Fruit fly (Drosophila melanogaster): ENCODE results near the gene CG32284.

Gene CG32284

DNA sequence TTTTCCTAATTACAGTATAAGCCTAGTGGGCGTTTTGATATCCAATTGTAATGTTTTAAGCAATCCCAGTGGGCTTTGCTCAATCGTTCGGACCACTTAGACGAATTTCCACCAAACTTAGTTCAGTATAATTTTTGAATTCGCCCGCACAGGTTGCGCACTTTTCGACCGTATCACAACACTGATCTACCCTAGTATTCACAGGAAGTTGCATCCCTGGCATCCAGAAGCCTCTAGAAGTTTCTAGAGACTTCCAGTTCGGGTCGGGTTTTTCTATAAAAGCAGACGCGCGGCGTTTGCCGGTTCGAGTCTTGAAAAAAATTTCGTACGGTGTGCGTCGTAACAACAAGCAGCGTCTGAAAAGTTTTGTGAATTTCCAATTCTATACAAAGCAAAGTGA is 6.4 kb downstream of the CG32284 start, which contains the start of gene Hsp83 (continued):
- peak; percentile 83 for TF ChIP-seq az2 (GFP tag; optimal IDR thresholded peaks at IDR 0.05)
- TF ChIP-seq nau (GFP tag; optimal IDR thresholded peaks at IDR 0.05): peak; percentile 99
- peak; percentile 92 for TF ChIP-seq CG34422 (GFP tag; IDR thresholded peaks at IDR 0.05)
- peak; percentile 87 for TF ChIP-seq E2f1 (GFP tag; IDR thresholded peaks at IDR 0.05)
- TF ChIP-seq sqz (GFP tag; optimal IDR thresholded peaks at IDR 0.05): peak; percentile 98
- peak; percentile 94 for TF ChIP-seq CG13624 (GFP tag; optimal IDR thresholded peaks at IDR 0.05)
- peak; percentile 78; the same call in 1 of the 2 replicates for TF ChIP-seq toy (GFP tag; IDR thresholded peaks at IDR 0.05)
- TF ChIP-seq mam (GFP tag; optimal IDR thresholded peaks at IDR 0.05): peak; percentile 79
- TF ChIP-seq luna (GFP tag; optimal IDR thresholded peaks at IDR 0.05): peak; percentile 91
- peak; percentile 93 for TF ChIP-seq CG14965 (GFP tag; optimal IDR thresholded peaks at IDR 0.05; ENCODE audit: borderline replicate concordance)
- peak; percentile 95 for TF ChIP-seq CG33557 (GFP tag; optimal IDR thresholded peaks at IDR 0.05)
- TF ChIP-seq CG16813 (GFP tag; IDR thresholded peaks at IDR 0.05; ENCODE audit: partially characterized antibody): no peak
- peak; percentile 76 for TF ChIP-seq pzg (GFP tag; optimal IDR thresholded peaks at IDR 0.05)
- peak; percentile 95 for TF ChIP-seq CG1603 (tag; optimal IDR thresholded peaks at IDR 0.05)
- peak; percentile 97 for TF ChIP-seq zfh1 (GFP tag; IDR thresholded peaks at IDR 0.05)
- peak; percentile 38; the same call in 1 of the 2 replicates for TF ChIP-seq CG42726 (GFP tag; IDR thresholded peaks at IDR 0.05; ENCODE audit: partially characterized antibody)
- TF ChIP-seq grn (GFP tag; optimal IDR thresholded peaks at IDR 0.05): peak; percentile 81
- TF ChIP-seq NC2α (GFP tag; optimal IDR thresholded peaks at IDR 0.05): peak; percentile 93
- peak; percentile 99 for TF ChIP-seq kni (GFP tag; optimal IDR thresholded peaks at IDR 0.05)
- peak; percentile 92 for TF ChIP-seq oc (tag; optimal IDR thresholded peaks at IDR 0.05)
- TF ChIP-seq dpn (GFP tag; optimal IDR thresholded peaks at IDR 0.05): peak; percentile 85 to 94
- peak; percentile 94 for TF ChIP-seq CG5953 (GFP tag; IDR thresholded peaks at IDR 0.05)
- TF ChIP-seq tx (GFP tag; optimal IDR thresholded peaks at IDR 0.05): peak; percentile 81
- TF ChIP-seq stwl (tag; optimal IDR thresholded peaks at IDR 0.05): peak; percentile 85
- peak; percentile 90 for TF ChIP-seq CG16863 (GFP tag; optimal IDR thresholded peaks at IDR 0.05)
- peak; percentile 78 for TF ChIP-seq psq (GFP tag; optimal IDR thresholded peaks at IDR 0.05)
- peak; percentile 6 for TF ChIP-seq pita (GFP tag; optimal IDR thresholded peaks at IDR 0.05)
- TF ChIP-seq CG18476 (GFP tag; optimal IDR thresholded peaks at IDR 0.05): peak; percentile 83
- TF ChIP-seq CG3065 (GFP tag; optimal IDR thresholded peaks at IDR 0.05): peak; percentile 94
- TF ChIP-seq pnt (GFP tag; optimal IDR thresholded peaks at IDR 0.05): peak; percentile 30
- peak; percentile 97 for TF ChIP-seq sens (GFP tag)
- TF ChIP-seq CG17612 (GFP tag; IDR thresholded peaks at IDR 0.05): peak; percentile 85
- TF ChIP-seq nmo (GFP tag; optimal IDR thresholded peaks at IDR 0.05): peak; percentile 79
- no peak for TF ChIP-seq vnd (GFP tag; IDR thresholded peaks at IDR 0.05; ENCODE audit: partially characterized antibody)
- TF ChIP-seq CG12236 (GFP tag; optimal IDR thresholded peaks at IDR 0.05): peak; percentile 88
- peak; percentile 96 for TF ChIP-seq Hey (tag; optimal IDR thresholded peaks at IDR 0.05)
- peak; percentile 81 to 91 for TF ChIP-seq chif (GFP tag; optimal IDR thresholded peaks at IDR 0.05)
- no peak for TF ChIP-seq sc (optimal IDR thresholded peaks at IDR 0.05)
- TF ChIP-seq sc (GFP tag; optimal IDR thresholded peaks at IDR 0.05): peak; percentile 88
- peak; percentile 46 for TF ChIP-seq croc (GFP tag; conservative IDR thresholded peaks at IDR 0.05)
- peak in 1 of 2 experiments; percentile 89 for TF ChIP-seq insv (GFP tag; optimal IDR thresholded peaks at IDR 0.05)
- peak; percentile 86 for TF ChIP-seq fd3F (GFP tag; optimal IDR thresholded peaks at IDR 0.05)
- peak; percentile 84 for TF ChIP-seq CG32772 (GFP tag; IDR thresholded peaks at IDR 0.05)
- TF ChIP-seq CG10543 (GFP tag; optimal IDR thresholded peaks at IDR 0.05): peak; percentile 100
- peak; percentile 80 for TF ChIP-seq Deaf1 (tag; optimal IDR thresholded peaks at IDR 0.05)
- TF ChIP-seq sd (tag; optimal IDR thresholded peaks at IDR 0.05): no peak
- peak; percentile 92 for TF ChIP-seq Awh (GFP tag; IDR thresholded peaks at IDR 0.05)
- peak; percentile 100 for TF ChIP-seq YL-1 (GFP tag; optimal IDR thresholded peaks at IDR 0.05)
- TF ChIP-seq dan (GFP tag; IDR thresholded peaks at IDR 0.05): no peak
- TF ChIP-seq usp (GFP tag; optimal IDR thresholded peaks at IDR 0.05): no peak
- TF ChIP-seq unc-4 (GFP tag; IDR thresholded peaks at IDR 0.05; ENCODE audit: partially characterized antibody): peak; percentile 0; the same call in 1 of the 2 replicates

All from whole organism, embryonic.